Fruit fly (Drosophila melanogaster) S2 (cell line): Measurements from ENCODE around the gene CG13694.

ENCODE experiments used
- CG8478 ChIP-seq: fragments of >200 bp; optimal IDR thresholded peaks from 2 replicates; lab custom pipeline; 2018
- CTCF ChIP-seq, 2 experiments: fragments of >200 bp; optimal IDR thresholded peaks; 2 replicates each; lab custom pipeline; 2018

dm6 chr2L:155215-155712, 39.0 kb upstream of the CG13694 start, which contains the start of gene Pus10:
- TF ChIP-seq CG8478 (lab: Kevin White, UChicago) (no peak), CTCF (optimal IDR thresholded peaks at IDR 0.05; lab: Kevin White, UChicago) (no peak)
